Worm (Caenorhabditis elegans): Measurements from ENCODE around the gene gpx-5.

gpx-5 gene

ce11 chrX:9552404-9552803 lies 32.1 kb upstream of the gpx-5 start (continued):
- no peak for TF ChIP-seq fkh-10 (GFP tag; optimal IDR thresholded peaks at IDR 0.05)
- TF ChIP-seq skn-1 (tag; optimal IDR thresholded peaks at IDR 0.05), result no peak
- no peak for TF ChIP-seq snpc-1.2 (GFP tag; IDR thresholded peaks at IDR 0.05)
- no peak for TF ChIP-seq zfp-3 (GFP tag; conservative IDR thresholded peaks at IDR 0.05)
- TF ChIP-seq nhr-111 (GFP tag; optimal IDR thresholded peaks at IDR 0.05), result no peak
- TF ChIP-seq ceh-28 (tag; optimal IDR thresholded peaks at IDR 0.05), result no peak
- no peak for TF ChIP-seq nhr-237 (tag; optimal IDR thresholded peaks at IDR 0.05)
- TF ChIP-seq jun-1 (tag; optimal IDR thresholded peaks at IDR 0.05), result no peak
- TF ChIP-seq nhr-10 (tag; optimal IDR thresholded peaks at IDR 0.05), result no peak
- no peak for TF ChIP-seq ZK337.2 (GFP tag; IDR thresholded peaks at IDR 0.05)
- TF ChIP-seq daf-12 (tag; optimal IDR thresholded peaks at IDR 0.05), result no peak
- no peak for TF ChIP-seq ZK546.5 (tag; optimal IDR thresholded peaks at IDR 0.05)
- no peak for TF ChIP-seq Y5F2A.4 (GFP tag; optimal IDR thresholded peaks at IDR 0.05)
- no peak for TF ChIP-seq lin-39 (tag; optimal IDR thresholded peaks at IDR 0.05)
- TF ChIP-seq ceh-62 (tag; optimal IDR thresholded peaks at IDR 0.05), result no peak
- no peak for TF ChIP-seq spr-1 (tag; optimal IDR thresholded peaks at IDR 0.05)
- TF ChIP-seq lin-29 (GFP tag; IDR thresholded peaks at IDR 0.05), result no peak
- no peak for TF ChIP-seq arid-1 (GFP tag; conservative IDR thresholded peaks at IDR 0.05)
- no peak for TF ChIP-seq ztf-7 (tag; optimal IDR thresholded peaks at IDR 0.05)
- no peak for TF ChIP-seq zip-2 (tag; optimal IDR thresholded peaks at IDR 0.05)
- no peak for TF ChIP-seq unc-62 (GFP tag; optimal IDR thresholded peaks at IDR 0.05 in 1 of 2)
- no peak for TF ChIP-seq unc-62 (tag; optimal IDR thresholded peaks at IDR 0.05)
- no peak for TF ChIP-seq saeg-2 (GFP tag; IDR thresholded peaks at IDR 0.05)
- TF ChIP-seq dpl-1 (GFP tag; optimal IDR thresholded peaks at IDR 0.05), result peak; percentile 35
- no peak for TF ChIP-seq egl-27 (tag; optimal IDR thresholded peaks at IDR 0.05)
- no peak for TF ChIP-seq attf-4 (tag; optimal IDR thresholded peaks at IDR 0.05)
- TF ChIP-seq php-3 (GFP tag; IDR thresholded peaks at IDR 0.05), result no peak
- no peak for TF ChIP-seq unc-130 (GFP tag; optimal IDR thresholded peaks at IDR 0.05)
- TF ChIP-seq aly-2 (tag; optimal IDR thresholded peaks at IDR 0.05), result no peak
- no peak for TF ChIP-seq duxl-1 (tag; optimal IDR thresholded peaks at IDR 0.05; ENCODE audit: poor library complexity)
- peak; percentile 74 for TF ChIP-seq egl-43 (GFP tag; IDR thresholded peaks at IDR 0.05)
- TF ChIP-seq nhr-102 (tag; optimal IDR thresholded peaks at IDR 0.05), result no peak
- no peak for TF ChIP-seq nhr-76 (tag; optimal IDR thresholded peaks at IDR 0.05)
- TF ChIP-seq Y48G9A.11 (GFP tag; IDR thresholded peaks at IDR 0.05), result no peak
- no peak for TF ChIP-seq T26A8.4 (GFP tag; IDR thresholded peaks at IDR 0.05)
- 0 out of 2 replicates have a peak, but pooled peaks have one; percentile 4 for TF ChIP-seq madf-9 (GFP tag; conservative IDR thresholded peaks at IDR 0.05)
- no peak for TF ChIP-seq daf-8 (GFP tag; IDR thresholded peaks at IDR 0.05)
- TF ChIP-seq T20F7.1 (GFP tag; optimal IDR thresholded peaks at IDR 0.05), result no peak
- TF ChIP-seq lim-7 (GFP tag; IDR thresholded peaks at IDR 0.05), result no peak
- no peak for TF ChIP-seq F10B5.3 (tag; optimal IDR thresholded peaks at IDR 0.05)
- no peak for TF ChIP-seq nhr-41 (GFP tag; IDR thresholded peaks at IDR 0.05)
- TF ChIP-seq gei-8 (GFP tag; optimal IDR thresholded peaks at IDR 0.05), result no peak
- TF ChIP-seq ceh-44 (GFP tag; IDR thresholded peaks at IDR 0.05), result no peak
- TF ChIP-seq F49E8.2 (tag; optimal IDR thresholded peaks at IDR 0.05; ENCODE audit: borderline replicate concordance), result no peak
- TF ChIP-seq nhr-48 (tag; optimal IDR thresholded peaks at IDR 0.05), result peak; percentile 2
- TF ChIP-seq F44E2.7 (GFP tag; IDR thresholded peaks at IDR 0.05), result no peak
- TF ChIP-seq Y75B8A.6 (GFP tag; IDR thresholded peaks at IDR 0.05), result no peak
- TF ChIP-seq lin-38 (GFP tag; IDR thresholded peaks at IDR 0.05), result peak; percentile 28; the same call in 1 of the 2 replicates
- TF ChIP-seq nhr-11 (tag; optimal IDR thresholded peaks at IDR 0.05), result no peak
- TF ChIP-seq nhr-28 (tag; optimal IDR thresholded peaks at IDR 0.05), result peak; percentile 69
- TF ChIP-seq lir-3 (tag; optimal IDR thresholded peaks at IDR 0.05), result no peak
- TF ChIP-seq nhr-6 (tag; optimal IDR thresholded peaks at IDR 0.05), result no peak
- TF ChIP-seq ztf-11 (tag; optimal IDR thresholded peaks at IDR 0.05), result no peak
- peak; percentile 44; the same call in 1 of the 2 replicates for TF ChIP-seq dmd-6 (GFP tag; IDR thresholded peaks at IDR 0.05)

Measured in whole organism, L4 larva.